Worm (Caenorhabditis elegans) whole organism, L4 larva: ENCODE results near the gene bbln-1.
"Not testable (repeated sequence)": the region's sequence is repeated elsewhere in the genome, so short reads cannot be mapped to it uniquely, and the experiment has no call there.

ENCODE experiments used
- D1046.2 ChIP-seq: fragments of 200-800 bp; sonication (Bioruptor generic); IDR thresholded peaks from 2 replicates; pipeline ENCODE4 v1.3.6; 2022; ENCODE audit warnings: missing genetic modification characterization, missing compliant biosample characterization
- T26A8.4 ChIP-seq: fragments of 200-800 bp; sonication (Bioruptor generic); IDR thresholded peaks from 2 replicates; pipeline ENCODE4 v1.3.6; 2022; ENCODE audit warnings: missing genetic modification characterization, missing compliant biosample characterization
- Y105C5A.15 ChIP-seq: fragments of 200-800 bp; sonication (Bioruptor generic); IDR thresholded peaks from 2 replicates; pipeline ENCODE4 v1.3.6; 2022; ENCODE audit warnings: missing genetic modification characterization, missing compliant biosample characterization
- aha-1 ChIP-seq: fragments of 150-350 bp; peaks from one replicate; lab custom pipeline; 2014; ENCODE audit warnings: missing biosample characterization, missing genetic modification characterization
- ama-1 ChIP-seq: fragments of 150-350 bp; optimal IDR thresholded peaks from 2 replicates; lab custom pipeline; 2014; ENCODE audit warnings: inconsistent platforms, mixed read lengths
- arid-1 ChIP-seq: fragments of 200-800 bp; sonication (Bioruptor generic); conservative IDR thresholded peaks from 2 replicates; pipeline ENCODE4 v1.3.6; 2022; ENCODE audit warnings: missing genetic modification reagents, missing genetic modification characterization, missing compliant biosample characterization
- ceh-20 ChIP-seq: fragments of 200-800 bp; sonication (Bioruptor generic); IDR thresholded peaks from 2 replicates; pipeline ENCODE4 v1.3.6; 2022; ENCODE audit warnings: missing genetic modification reagents, missing genetic modification characterization, missing compliant biosample characterization
- ceh-28 ChIP-seq: fragments of 150-350 bp; optimal IDR thresholded peaks from 2 replicates; lab custom pipeline; 2014; ENCODE audit warnings: missing biosample characterization, missing genetic modification reagents, missing genetic modification characterization
- daf-16 ChIP-seq, 3 experiments: sonication (generic microtip); optimal IDR thresholded peaks; 2 replicates each; lab custom pipeline; 2016 to 2017; ENCODE audit warnings: missing genetic modification characterization in 3 of 3, missing genetic modification reagents in 3 of 3, mild to moderate bottlenecking in 2 of 3, missing compliant biosample characterization in 2 of 3, missing biosample characterization in 1 of 3, moderate library complexity in 1 of 3
- dmd-6 ChIP-seq: fragments of 200-800 bp; sonication (Bioruptor generic); IDR thresholded peaks from 2 replicates; pipeline ENCODE4 v1.3.6; 2022; ENCODE audit warnings: missing genetic modification reagents, missing genetic modification characterization, missing compliant biosample characterization
- dmd-8 ChIP-seq: fragments of 200-800 bp; sonication (Bioruptor generic); IDR thresholded peaks from 2 replicates; pipeline ENCODE4 v1.3.6; 2022; ENCODE audit warnings: missing genetic modification characterization, missing compliant biosample characterization
- egl-43 ChIP-seq: fragments of 200-800 bp; sonication (Bioruptor generic); IDR thresholded peaks from 2 replicates; pipeline ENCODE4 v1.3.6; 2022; ENCODE audit warnings: missing genetic modification reagents, missing genetic modification characterization, missing compliant biosample characterization
- fkh-10 ChIP-seq: fragments of 150-350 bp; optimal IDR thresholded peaks from 2 replicates; lab custom pipeline; 2014; ENCODE audit warnings: missing biosample characterization, missing genetic modification reagents, missing genetic modification characterization
- hif-1 ChIP-seq, 2 experiments: sonication (generic microtip); optimal IDR thresholded peaks; 2 replicates each; lab custom pipeline; 2016 to 2017; ENCODE audit warnings: missing compliant biosample characterization in 2 of 2, missing genetic modification characterization in 2 of 2, missing genetic modification reagents in 2 of 2, missing genotype in 2 of 2, mild to moderate bottlenecking in 1 of 2
- hmg-1.1 ChIP-seq: fragments of 200-800 bp; sonication (Bioruptor generic); IDR thresholded peaks from 2 replicates; pipeline ENCODE4 v1.3.6; 2022; ENCODE audit warnings: missing genetic modification reagents, missing genetic modification characterization, missing compliant biosample characterization
- lim-7 ChIP-seq: fragments of 200-800 bp; sonication (Bioruptor generic); IDR thresholded peaks from 2 replicates; pipeline ENCODE4 v1.3.6; 2022; ENCODE audit warnings: missing genetic modification characterization, missing compliant biosample characterization
- lin-29 ChIP-seq: fragments of 200-800 bp; sonication (Bioruptor generic); IDR thresholded peaks from 2 replicates; pipeline ENCODE4 v1.3.6; 2022; ENCODE audit warnings: missing genetic modification reagents, missing genetic modification characterization, missing compliant biosample characterization
- lin-38 ChIP-seq: fragments of 200-800 bp; sonication (Bioruptor generic); IDR thresholded peaks from 2 replicates; pipeline ENCODE4 v1.3.6; 2022; ENCODE audit warnings: missing genetic modification reagents, missing genetic modification characterization, missing compliant biosample characterization
- madf-9 ChIP-seq: fragments of 200-800 bp; sonication (Bioruptor generic); conservative IDR thresholded peaks from 2 replicates; pipeline ENCODE4 v1.3.6; 2022; ENCODE audit warnings: missing genetic modification reagents, missing genetic modification characterization, missing compliant biosample characterization
- mdt-29 ChIP-seq: fragments of 200-800 bp; sonication (Bioruptor generic); IDR thresholded peaks from 2 replicates; pipeline ENCODE4 v1.3.6; 2022; ENCODE audit warnings: missing genetic modification reagents, missing genetic modification characterization, missing compliant biosample characterization
- mep-1 ChIP-seq: fragments of 150-350 bp; sonication (generic microtip); optimal IDR thresholded peaks from 3 replicates; lab custom pipeline; 2014; ENCODE audit warnings: missing biosample characterization, missing genetic modification characterization
- mxl-2 ChIP-seq: fragments of 200-800 bp; sonication (Bioruptor generic); conservative IDR thresholded peaks from 2 replicates; pipeline ENCODE4 v1.3.6; 2022; ENCODE audit warnings: missing genetic modification reagents, missing genetic modification characterization, missing compliant biosample characterization
- nhr-102 ChIP-seq: sonication (generic microtip); optimal IDR thresholded peaks from 2 replicates; lab custom pipeline; 2016; ENCODE audit warnings: mild to moderate bottlenecking, missing genetic modification characterization, moderate library complexity, missing compliant biosample characterization
- nhr-77 ChIP-seq: fragments of 150-350 bp; optimal IDR thresholded peaks from 2 replicates; lab custom pipeline; 2014; ENCODE audit warnings: missing biosample characterization, missing genetic modification characterization
- php-3 ChIP-seq: fragments of 200-800 bp; sonication (Bioruptor generic); IDR thresholded peaks from 2 replicates; pipeline ENCODE4 v1.3.6; 2022; ENCODE audit warnings: missing genetic modification reagents, missing genetic modification characterization, missing compliant biosample characterization
- sdz-12 ChIP-seq: fragments of 200-800 bp; sonication (Bioruptor generic); optimal IDR thresholded peaks from 2 replicates; lab custom pipeline; 2018; ENCODE audit warnings: mild to moderate bottlenecking, missing genetic modification characterization, missing compliant biosample characterization
- set-16 ChIP-seq: fragments of 200-800 bp; sonication (Bioruptor generic); IDR thresholded peaks from 2 replicates; pipeline ENCODE4 v1.3.6; 2022; ENCODE audit warnings: missing genetic modification reagents, missing genetic modification characterization, missing compliant biosample characterization
- snpc-4 ChIP-seq: fragments of 150-350 bp; optimal IDR thresholded peaks from 2 replicates; lab custom pipeline; 2014; ENCODE audit warnings: missing biosample characterization, missing genetic modification characterization
- tra-1 ChIP-seq: fragments of 200-800 bp; sonication (Bioruptor generic); IDR thresholded peaks from 2 replicates; pipeline ENCODE4 v1.3.6; 2022; ENCODE audit warnings: missing genetic modification reagents, missing genetic modification characterization, missing compliant biosample characterization
- unc-62 ChIP-seq, 3 experiments: fragments of 150-350 bp in 1 of 3; sonication (generic microtip); optimal IDR thresholded peaks in 2 of 3; peaks in 1 of 3; 1 replicate in 1 of 3; 2 replicates in 2 of 3; lab custom pipeline; 2014 to 2017; ENCODE audit warnings: missing biosample characterization in 3 of 3, missing genetic modification characterization in 3 of 3, missing genetic modification reagents in 3 of 3, missing genotype in 1 of 3
- zfp-3 ChIP-seq: fragments of 200-800 bp; sonication (Bioruptor generic); conservative IDR thresholded peaks from 2 replicates; pipeline ENCODE4 v1.3.6; 2022; ENCODE audit warnings: missing genetic modification reagents, missing genetic modification characterization, missing compliant biosample characterization

bbln-1 gene

DNA sequence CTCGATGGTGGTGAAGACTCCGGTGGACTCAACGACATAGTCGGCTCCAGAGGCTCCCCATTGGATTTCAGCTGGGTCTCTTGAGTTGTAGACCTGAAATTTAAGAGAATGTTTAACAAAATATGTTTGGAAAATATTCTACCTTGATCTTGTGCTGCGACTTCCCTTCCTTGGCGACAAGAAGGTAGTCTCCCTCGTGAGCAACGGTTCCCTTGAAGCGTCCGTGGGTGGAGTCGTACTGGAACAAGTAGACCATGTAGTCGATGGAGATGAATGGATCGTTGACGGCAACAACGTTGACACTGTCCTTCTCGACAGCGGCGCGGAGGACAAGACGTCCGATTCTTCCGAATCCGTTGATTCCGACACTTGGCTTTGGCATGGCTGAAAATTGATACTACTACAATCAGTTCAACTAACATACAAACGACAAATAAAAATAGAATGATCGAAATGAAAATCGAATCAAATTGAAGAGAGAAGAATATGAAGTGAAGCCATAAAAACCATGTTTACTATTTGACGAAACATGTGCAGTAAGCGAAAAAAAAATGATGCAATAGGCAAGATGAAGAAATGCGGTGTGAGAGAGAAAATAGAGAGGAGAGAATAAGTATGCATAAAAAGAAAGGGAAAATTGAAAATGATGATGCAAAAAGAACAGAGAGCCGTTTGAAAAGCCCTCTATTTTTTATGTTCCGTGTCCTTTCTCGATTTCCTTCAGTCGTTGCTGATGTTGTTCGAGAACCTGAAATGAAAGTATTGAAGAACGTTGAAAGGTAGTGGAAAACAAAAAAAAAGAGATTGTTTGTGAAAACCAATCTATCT is 37.7 kb downstream of the bbln-1 start, which contains the start of gene gpd-2 (continued):
- no peak for TF ChIP-seq daf-16 (GFP tag; optimal IDR thresholded peaks at IDR 0.05; lab: Kevin White, UChicago)
- peak; percentile 26 for TF ChIP-seq daf-16 (tag; optimal IDR thresholded peaks at IDR 0.05; lab: Kevin White, UChicago)

DNA sequence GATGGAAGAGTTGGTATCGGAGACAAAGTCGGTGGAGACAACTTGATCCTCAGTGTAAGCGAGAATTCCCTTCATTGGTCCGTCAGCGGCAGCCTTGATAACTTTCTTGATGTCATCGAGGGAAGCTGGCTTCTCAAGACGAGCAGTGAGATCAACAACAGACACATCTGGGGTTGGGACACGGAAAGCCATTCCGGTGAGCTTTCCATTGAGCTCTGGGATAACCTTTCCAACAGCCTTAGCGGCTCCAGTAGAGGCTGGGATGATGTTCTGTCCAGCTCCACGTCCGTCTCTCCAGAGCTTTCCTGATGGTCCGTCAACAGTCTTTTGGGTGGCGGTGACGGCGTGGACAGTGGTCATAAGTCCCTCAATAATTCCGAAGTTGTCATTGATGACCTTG is 38.6 kb downstream of the bbln-1 start:
- TF ChIP-seq mdt-29 (GFP tag; lab: Robert Waterston, UW) = peak; percentile 21; the same call in 1 of the 2 replicates
- peak; percentile 14; the same call in 1 of the 2 replicates for TF ChIP-seq ceh-20
- TF ChIP-seq set-16 (GFP tag; lab: Robert Waterston, UW) = peak; percentile 60
- TF ChIP-seq zfp-3 (GFP tag; lab: Robert Waterston, UW) = peak; percentile 28
- peak; percentile 38; the same call in 1 of the 2 replicates for TF ChIP-seq tra-1 (GFP tag; lab: Robert Waterston, UW)
- peak; percentile 5; the same call in 1 of the 2 replicates for TF ChIP-seq T26A8.4 (GFP tag; lab: Robert Waterston, UW)
- TF ChIP-seq egl-43 (GFP tag; lab: Robert Waterston, UW) = 0 out of 2 replicates have a peak, but pooled peaks have one; percentile 34
- peak; percentile 62 for TF ChIP-seq aha-1
- TF ChIP-seq dmd-8 = 0 out of 2 replicates have a peak, but pooled peaks have one; percentile 34
- TF ChIP-seq, all 104 proteins: peak for 9; not testable (repeated sequence) for 95

DNA sequence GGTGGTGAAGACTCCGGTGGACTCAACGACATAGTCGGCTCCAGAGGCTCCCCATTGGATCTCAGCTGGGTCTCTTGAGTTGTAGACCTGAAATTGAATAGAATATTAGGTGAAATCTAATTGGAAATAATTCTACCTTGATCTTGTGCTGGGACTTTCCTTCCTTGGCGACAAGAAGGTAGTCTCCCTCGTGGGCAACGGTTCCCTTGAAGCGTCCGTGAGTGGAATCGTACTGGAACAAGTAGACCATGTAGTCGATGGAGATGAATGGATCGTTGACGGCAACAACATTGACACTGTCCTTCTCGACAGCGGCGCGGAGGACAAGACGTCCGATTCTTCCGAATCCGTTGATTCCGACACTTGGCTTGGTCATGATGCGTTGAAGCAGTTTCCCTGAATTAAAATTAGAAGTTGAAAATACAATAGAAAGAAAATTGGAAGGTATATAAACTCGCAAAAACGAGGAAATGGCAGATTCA is 39.3 kb downstream of the bbln-1 start, which contains the start of gene gpd-3:
gpd-3 (minus strand) TSS at position 396 of the 482 bp plus-strand sequence.
- peak; percentile 75 for TF ChIP-seq T26A8.4 (GFP tag; lab: Robert Waterston, UW)
- no peak for TF ChIP-seq Y105C5A.15 (GFP tag; lab: Robert Waterston, UW)
- TF ChIP-seq lin-38 (GFP tag; lab: Robert Waterston, UW) = peak; percentile 43
- TF ChIP-seq ceh-28 = no peak
- TF ChIP-seq lin-29 = 0 out of 2 replicates have a peak, but pooled peaks have one; percentile 27
- TF ChIP-seq daf-16 (GFP tag; optimal IDR thresholded peaks at IDR 0.05; lab: Kevin White, UChicago) = no peak
- TF ChIP-seq daf-16 (tag; optimal IDR thresholded peaks at IDR 0.05; lab: Kevin White, UChicago) = peak; percentile 41
- TF ChIP-seq dmd-6 (GFP tag; lab: Robert Waterston, UW) = peak; percentile 28; the same call in 1 of the 2 replicates
- TF ChIP-seq sdz-12 (GFP tag; lab: Kevin White, UChicago) = no peak
- peak; percentile 41; the same call in 1 of the 2 replicates for TF ChIP-seq hmg-1.1 (GFP tag; lab: Robert Waterston, UW)
- 0 out of 2 replicates have a peak, but pooled peaks have one; percentile 7 for TF ChIP-seq madf-9 (GFP tag; lab: Robert Waterston, UW)
- TF ChIP-seq mep-1 (tag; lab: Kevin White, UChicago) = peak; percentile 60
- TF ChIP-seq nhr-102 = peak; percentile 23
- no peak for TF ChIP-seq fkh-10 (GFP tag; lab: Kevin White, UChicago)
- TF ChIP-seq tra-1 (GFP tag; lab: Robert Waterston, UW) = peak; percentile 34; the same call in 1 of the 2 replicates
- peak; percentile 27; the same call in 1 of the 2 replicates for TF ChIP-seq dmd-8
- no peak for TF ChIP-seq nhr-77
- TF ChIP-seq hif-1 (tag; optimal IDR thresholded peaks at IDR 0.05; lab: Kevin White, UChicago) = no peak
- TF ChIP-seq snpc-4 (tag; lab: Kevin White, UChicago) = no peak
- peak; percentile 60 for TF ChIP-seq aha-1
- TF ChIP-seq arid-1 = peak; percentile 27; the same call in 1 of the 2 replicates
- peak; percentile 92 for TF ChIP-seq ama-1 (lab: Kevin White, UChicago)
- peak; percentile 89 for TF ChIP-seq zfp-3 (GFP tag; lab: Robert Waterston, UW)
- TF ChIP-seq egl-43 (GFP tag; lab: Robert Waterston, UW) = 0 out of 2 replicates have a peak, but pooled peaks have one; percentile 59

DNA sequence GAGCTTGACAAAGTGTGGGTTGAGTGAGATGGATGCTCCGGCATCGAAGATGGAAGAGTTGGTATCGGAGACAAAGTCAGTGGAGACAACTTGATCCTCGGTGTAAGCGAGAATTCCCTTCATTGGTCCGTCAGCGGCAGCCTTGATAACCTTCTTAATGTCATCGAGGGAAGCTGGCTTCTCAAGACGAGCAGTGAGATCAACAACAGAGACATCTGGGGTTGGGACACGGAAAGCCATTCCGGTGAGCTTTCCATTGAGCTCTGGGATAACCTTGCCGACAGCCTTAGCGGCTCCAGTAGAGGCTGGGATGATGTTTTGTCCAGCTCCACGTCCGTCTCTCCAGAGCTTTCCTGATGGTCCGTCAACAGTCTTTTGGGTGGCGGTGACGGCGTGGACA is 40.0 kb downstream of the bbln-1 start:
- TF ChIP-seq lim-7 (peak; percentile 32; the same call in 1 of the 2 replicates), D1046.2 (GFP tag; lab: Robert Waterston, UW) (0 out of 2 replicates have a peak, but pooled peaks have one; percentile 45), set-16 (GFP tag; lab: Robert Waterston, UW) (peak; percentile 59), zfp-3 (GFP tag; lab: Robert Waterston, UW) (0 out of 2 replicates have a peak, but pooled peaks have one; percentile 14), unc-62 (GFP tag; optimal IDR thresholded peaks at IDR 0.05 in 1 of 2; lab: Kevin White, UChicago) (peak in 1 of 2 experiments; percentile 36), php-3 (GFP tag; lab: Robert Waterston, UW) (0 out of 2 replicates have a peak, but pooled peaks have one; percentile 33), egl-43 (GFP tag; lab: Robert Waterston, UW) (0 out of 2 replicates have a peak, but pooled peaks have one; percentile 59), dmd-8 (peak; percentile 56; the same call in 1 of the 2 replicates), mxl-2 (GFP tag; lab: Robert Waterston, UW) (0 out of 2 replicates have a peak, but pooled peaks have one; percentile 13)
- TF ChIP-seq unc-62 (tag; optimal IDR thresholded peaks at IDR 0.05; lab: Kevin White, UChicago) = not testable (repeated sequence)
